Fruit fly (Drosophila melanogaster): Measurements from ENCODE around the gene Miro.

- TF ChIP-seq usp (GFP tag; optimal IDR thresholded peaks at IDR 0.05) (no peak), CG8478 (optimal IDR thresholded peaks at IDR 0.05) (no peak)
Measured at dm6 chr3R:24006449-24007159, 32.0 kb downstream of the Miro start.
